Worm (Caenorhabditis elegans): ENCODE data around the gene toc-1.

toc-1 gene

ce11 chrIII:5310940-5311339 is 35.9 kb downstream of the toc-1 start, which contains the start of gene pqe-1:
Gene pqe-1, plus strand, starts transcription at chrIII:5311240.
- TF ChIP-seq klf-2 (GFP tag; conservative IDR thresholded peaks at IDR 0.05), result no peak
- no peak for TF ChIP-seq tab-1 (GFP tag; IDR thresholded peaks at IDR 0.05)
- TF ChIP-seq T22C8.4 (GFP tag; IDR thresholded peaks at IDR 0.05), result no peak
- no peak for TF ChIP-seq cog-1 (tag; optimal IDR thresholded peaks at IDR 0.05)
- no peak for TF ChIP-seq ref-1 (GFP tag; conservative IDR thresholded peaks at IDR 0.05)
- TF ChIP-seq flt-1 (GFP tag; IDR thresholded peaks at IDR 0.05), result no peak
- TF ChIP-seq ztf-29 (GFP tag; IDR thresholded peaks at IDR 0.05), result no peak
- TF ChIP-seq ztf-23 (GFP tag; IDR thresholded peaks at IDR 0.05), result no peak
- TF ChIP-seq med-1 (GFP tag; optimal IDR thresholded peaks at IDR 0.05; ENCODE audit: insufficient read depth), result no peak

- TF ChIP-seq flt-1 (GFP tag; IDR thresholded peaks at IDR 0.05) (no peak), tab-1 (GFP tag; IDR thresholded peaks at IDR 0.05) (no peak), ref-1 (GFP tag; conservative IDR thresholded peaks at IDR 0.05) (no peak), ztf-23 (GFP tag; IDR thresholded peaks at IDR 0.05) (no peak), klf-2 (GFP tag; conservative IDR thresholded peaks at IDR 0.05) (no peak), med-1 (GFP tag; optimal IDR thresholded peaks at IDR 0.05; ENCODE audit: insufficient read depth) (no peak), T22C8.4 (GFP tag; IDR thresholded peaks at IDR 0.05) (no peak), cog-1 (tag; optimal IDR thresholded peaks at IDR 0.05) (no peak), ztf-29 (GFP tag; IDR thresholded peaks at IDR 0.05) (no peak)
Measured at ce11 chrIII:5318610-5319009, 43.6 kb downstream of the toc-1 start.

DNA sequence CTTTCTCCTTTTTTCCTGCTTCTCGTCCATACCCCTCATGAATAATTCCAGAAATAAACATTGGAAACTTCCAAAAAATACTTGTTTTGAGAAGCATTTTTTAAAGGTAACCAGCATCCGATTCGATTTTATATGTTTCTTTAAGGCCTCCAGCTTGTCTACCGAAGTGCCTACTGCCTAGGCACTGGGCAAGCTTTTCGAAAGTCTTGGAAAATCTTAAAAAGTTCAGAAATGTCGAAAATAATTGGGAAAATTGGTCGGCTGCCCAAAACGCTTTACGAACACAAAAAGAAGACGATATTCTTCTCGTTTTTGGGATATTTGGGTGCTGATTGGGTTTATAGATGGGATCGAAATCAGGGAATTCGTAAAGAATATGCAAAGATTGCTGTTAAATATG is 46.6 kb downstream of the toc-1 start, which contains the start of gene F52C9.3:
Gene F52C9.3, plus strand, starts transcription at position 225 of the 400 bp plus-strand sequence.
- TF ChIP-seq klf-2 (GFP tag; conservative IDR thresholded peaks at IDR 0.05) (no peak), cog-1 (tag; optimal IDR thresholded peaks at IDR 0.05) (no peak), ref-1 (GFP tag; conservative IDR thresholded peaks at IDR 0.05) (no peak), med-1 (GFP tag; optimal IDR thresholded peaks at IDR 0.05; ENCODE audit: insufficient read depth) (no peak), T22C8.4 (GFP tag; IDR thresholded peaks at IDR 0.05) (no peak), flt-1 (GFP tag; IDR thresholded peaks at IDR 0.05) (no peak), ztf-23 (GFP tag; IDR thresholded peaks at IDR 0.05) (no peak)

DNA sequence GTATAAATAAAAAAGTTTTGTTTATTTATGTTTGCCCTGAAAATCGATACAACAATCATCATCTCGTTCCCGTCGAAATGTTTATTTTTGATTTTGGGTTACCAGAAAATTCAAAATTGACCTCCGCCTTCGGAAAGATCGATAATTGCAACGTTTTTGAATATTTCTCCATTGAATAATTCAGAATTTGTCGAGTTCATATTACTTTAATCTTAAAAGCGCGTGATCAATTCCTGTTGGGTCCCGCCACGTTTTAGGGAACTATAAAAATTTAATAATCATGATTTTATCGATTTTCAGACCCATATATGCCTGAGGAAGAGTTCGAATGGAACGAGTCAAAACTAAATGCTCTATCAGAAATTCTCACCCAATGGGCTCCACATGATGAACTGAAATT is 51.3 kb downstream of the toc-1 start, which contains the start of gene sorf-2:
Gene sorf-2, plus strand, starts transcription at position 301 of the 400 bp plus-strand sequence.
- TF ChIP-seq ztf-23 (GFP tag; IDR thresholded peaks at IDR 0.05) (no peak), ztf-29 (GFP tag; IDR thresholded peaks at IDR 0.05) (no peak), med-1 (GFP tag; optimal IDR thresholded peaks at IDR 0.05; ENCODE audit: insufficient read depth) (no peak), ref-1 (GFP tag; conservative IDR thresholded peaks at IDR 0.05) (no peak), klf-2 (GFP tag; conservative IDR thresholded peaks at IDR 0.05) (no peak), flt-1 (GFP tag; IDR thresholded peaks at IDR 0.05) (no peak), tab-1 (GFP tag; IDR thresholded peaks at IDR 0.05) (no peak), cog-1 (tag; optimal IDR thresholded peaks at IDR 0.05) (no peak), T22C8.4 (GFP tag; IDR thresholded peaks at IDR 0.05) (no peak)
